Worm (Caenorhabditis elegans): ENCODE results near the gene F02D8.1.

DNA sequence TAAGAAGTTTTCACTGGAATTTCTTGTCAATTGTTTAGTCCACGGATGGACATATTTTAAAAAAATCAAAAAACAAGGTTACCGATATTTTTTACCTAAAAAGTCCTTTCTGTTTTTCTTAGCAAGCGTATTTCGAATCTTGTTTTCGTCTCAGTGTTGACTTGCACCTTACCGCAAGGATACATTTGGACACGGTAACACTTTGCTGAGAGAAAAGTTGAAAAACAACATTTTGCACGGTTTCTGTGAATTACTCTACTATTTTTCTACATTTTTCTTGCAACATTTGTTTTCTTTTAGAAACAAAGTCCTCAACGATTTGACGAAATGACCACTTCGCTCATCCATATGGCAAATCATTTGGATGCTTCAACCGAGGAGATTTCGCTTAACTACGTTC, 29.0 kb downstream of the F02D8.1 start, which contains the start of gene hil-1:
- TF ChIP-seq nhr-77 (tag; optimal IDR thresholded peaks at IDR 0.05), result no peak
- TF ChIP-seq elt-1 (tag; optimal IDR thresholded peaks at IDR 0.05), result no peak
- no peak for TF ChIP-seq ztf-4 (tag; optimal IDR thresholded peaks at IDR 0.05)
- TF ChIP-seq skn-1 (tag; optimal IDR thresholded peaks at IDR 0.05), result no peak
- TF ChIP-seq jun-1 (tag; optimal IDR thresholded peaks at IDR 0.05), result no peak
- TF ChIP-seq pha-4 (tag; optimal IDR thresholded peaks at IDR 0.05), result no peak
- TF ChIP-seq sea-2 (GFP tag; optimal IDR thresholded peaks at IDR 0.05), result no peak
- TF ChIP-seq mdl-1 (tag; optimal IDR thresholded peaks at IDR 0.05), result no peak
- TF ChIP-seq daf-12 (tag; optimal IDR thresholded peaks at IDR 0.05), result no peak
- TF ChIP-seq lin-15B (tag; optimal IDR thresholded peaks at IDR 0.05), result no peak
- TF ChIP-seq ZK546.5 (tag; optimal IDR thresholded peaks at IDR 0.05), result no peak
